Worm (Caenorhabditis elegans) whole organism, L2 larva: ENCODE measurements around the gene C29E4.12.

Experiments used
- R02D3.7 ChIP-seq: fragments of 150-350 bp; optimal IDR thresholded peaks from 2 replicates; lab custom pipeline; 2014; ENCODE audit warnings: missing biosample characterization, missing genetic modification characterization
- egl-27 ChIP-seq: sonication (generic microtip); optimal IDR thresholded peaks from 3 replicates; lab custom pipeline; 2017; ENCODE audit warnings: missing biosample characterization, missing genetic modification reagents, missing genetic modification characterization
- elt-3 ChIP-seq: sonication (generic microtip); optimal IDR thresholded peaks from 2 replicates; lab custom pipeline; 2017; ENCODE audit warnings: missing biosample characterization, missing genetic modification characterization
- fos-1 ChIP-seq: fragments of 150-350 bp; optimal IDR thresholded peaks from 2 replicates; lab custom pipeline; 2014; ENCODE audit warnings: missing biosample characterization, missing genetic modification characterization
- mab-5 ChIP-seq: fragments of 150-350 bp; optimal IDR thresholded peaks from 2 replicates; lab custom pipeline; 2014; ENCODE audit warnings: missing biosample characterization, missing genetic modification characterization
- nhr-12 ChIP-seq: fragments of 150-350 bp; optimal IDR thresholded peaks from 2 replicates; lab custom pipeline; 2014; ENCODE audit warnings: missing biosample characterization, missing genetic modification characterization
- snpc-4 ChIP-seq: fragments of 150-350 bp; optimal IDR thresholded peaks from 2 replicates; lab custom pipeline; 2014; ENCODE audit warnings: missing biosample characterization, missing genetic modification characterization
- unc-62 ChIP-seq: fragments of 150-350 bp; optimal IDR thresholded peaks from 2 replicates; lab custom pipeline; 2014; ENCODE audit warnings: missing biosample characterization, missing genetic modification reagents, missing genetic modification characterization
- ztf-11 ChIP-seq: sonication (generic microtip); optimal IDR thresholded peaks from 2 replicates; lab custom pipeline; 2017; ENCODE audit warnings: missing biosample characterization, missing genetic modification characterization

ce11 chrIII:7892333-7892732 lies 48.6 kb upstream of the C29E4.12 start:
- TF ChIP-seq ztf-11, result no peak
- TF ChIP-seq nhr-12 (tag; lab: Kevin White, UChicago), result no peak
- TF ChIP-seq R02D3.7 (tag; lab: Kevin White, UChicago), result no peak
- no peak for TF ChIP-seq unc-62 (GFP tag; lab: Kevin White, UChicago)
- TF ChIP-seq egl-27 (tag; lab: Kevin White, UChicago), result no peak
- TF ChIP-seq mab-5 (tag; lab: Kevin White, UChicago), result no peak
- no peak for TF ChIP-seq snpc-4
- no peak for TF ChIP-seq fos-1 (tag; lab: Kevin White, UChicago)
- TF ChIP-seq elt-3 (tag; lab: Kevin White, UChicago), result no peak
